Fruit fly (Drosophila melanogaster) whole organism, embryonic: ENCODE results near the gene Not10.
A peak's percentile ranks its signal among the peaks of the same experiment; 100 is the strongest.

Experiments
- C15 ChIP-seq: fragments of 200-800 bp; sonication (Bioruptor generic); IDR thresholded peaks from 3 replicates; pipeline ENCODE4 v1.3.6; 2022; ENCODE audit warnings: missing biosample characterization, missing genetic modification characterization
- CG10565 ChIP-seq: fragments of 200-800 bp; sonication (Bioruptor generic); optimal IDR thresholded peaks from 3 replicates; lab custom pipeline; 2016; ENCODE audit warnings: missing biosample characterization, mild to moderate bottlenecking, missing genetic modification characterization
- CG10654 ChIP-seq: fragments of 200-800 bp; sonication (Bioruptor generic); optimal IDR thresholded peaks from 2 replicates; lab custom pipeline; 2016; ENCODE audit warnings: missing biosample characterization, missing genetic modification characterization
- CG12071 ChIP-seq: fragments of 200-800 bp; sonication (Bioruptor generic); optimal IDR thresholded peaks from 3 replicates; lab custom pipeline; 2018; ENCODE audit warnings: missing biosample characterization, mild to moderate bottlenecking, missing genetic modification characterization
- CG12155 ChIP-seq: fragments of 200-800 bp; sonication (Bioruptor generic); optimal IDR thresholded peaks from 3 replicates; lab custom pipeline; 2016; ENCODE audit warnings: missing biosample characterization, missing genetic modification characterization
- CG13123 ChIP-seq: fragments of 200-800 bp; sonication (Bioruptor generic); optimal IDR thresholded peaks from 2 replicates; lab custom pipeline; 2016; ENCODE audit warnings: missing biosample characterization, missing genetic modification characterization
- CG13894 ChIP-seq: fragments of 200-800 bp; sonication (Bioruptor generic); optimal IDR thresholded peaks from 3 replicates; lab custom pipeline; 2018; ENCODE audit warnings: missing biosample characterization, mild to moderate bottlenecking, missing genetic modification characterization, moderate library complexity
- CG14014 ChIP-seq: fragments of 200-800 bp; sonication (Bioruptor generic); IDR thresholded peaks from 2 replicates; pipeline ENCODE4 v1.3.6; 2022; ENCODE audit warnings: missing biosample characterization, missing genetic modification characterization
- CG14050 ChIP-seq: fragments of 200-800 bp; sonication (Bioruptor generic); IDR thresholded peaks from 3 replicates; pipeline ENCODE4 v1.3.6; 2022; ENCODE audit warnings: missing biosample characterization, missing genetic modification characterization
- CG15696 ChIP-seq: fragments of 200-800 bp; sonication (Bioruptor generic); optimal IDR thresholded peaks from 2 replicates; lab custom pipeline; 2019; ENCODE audit warnings: missing biosample characterization, mild to moderate bottlenecking, missing genetic modification characterization, moderate library complexity
- CG17385 ChIP-seq: fragments of 200-800 bp; sonication (Bioruptor generic); optimal IDR thresholded peaks from 3 replicates; lab custom pipeline; 2018; ENCODE audit warnings: missing biosample characterization, mild to moderate bottlenecking, missing genetic modification characterization
- CG17802 ChIP-seq: fragments of 200-800 bp; sonication (Bioruptor generic); optimal IDR thresholded peaks from 2 replicates; lab custom pipeline; 2018; ENCODE audit warnings: missing biosample characterization, mild to moderate bottlenecking, missing genetic modification characterization, moderate library complexity
- CG17829 ChIP-seq: fragments of 200-800 bp; optimal IDR thresholded peaks from 2 replicates; lab custom pipeline; 2019; ENCODE audit warnings: missing biosample characterization, mild to moderate bottlenecking, missing genetic modification characterization, moderate library complexity
- CG2120 ChIP-seq: fragments of 200-800 bp; sonication (Bioruptor generic); optimal IDR thresholded peaks from 3 replicates; lab custom pipeline; 2016; ENCODE audit warnings: missing biosample characterization, missing genetic modification characterization
- CG2712 ChIP-seq: fragments of 200-800 bp; optimal IDR thresholded peaks from 3 replicates; lab custom pipeline; 2019; ENCODE audit warnings: missing biosample characterization, mild to moderate bottlenecking, missing genetic modification characterization, moderate library complexity
- CG31224 ChIP-seq: fragments of 200-800 bp; sonication (Bioruptor generic); IDR thresholded peaks from 2 replicates; pipeline ENCODE4 v1.3.6; 2022; ENCODE audit warnings: missing biosample characterization, missing genetic modification characterization
- CG34376 ChIP-seq: fragments of 200-800 bp; sonication (Bioruptor generic); optimal IDR thresholded peaks from 2 replicates; lab custom pipeline; 2018; ENCODE audit warnings: missing biosample characterization, mild to moderate bottlenecking, missing genetic modification characterization
- CG6791 ChIP-seq: fragments of 200-800 bp; sonication (Bioruptor generic); IDR thresholded peaks from 3 replicates; pipeline ENCODE4 v1.3.6; 2022; ENCODE audit warnings: missing biosample characterization, missing genetic modification characterization; ENCODE audit not compliant: partially characterized antibody
- CG7357 ChIP-seq: fragments of 200-800 bp; sonication (Bioruptor generic); IDR thresholded peaks from 3 replicates; pipeline ENCODE4 v1.3.6; 2022; ENCODE audit warnings: missing biosample characterization, missing genetic modification characterization
- CG7556 ChIP-seq: fragments of 200-800 bp; sonication (Bioruptor generic); optimal IDR thresholded peaks from 2 replicates; lab custom pipeline; 2017; ENCODE audit warnings: missing biosample characterization, mild to moderate bottlenecking, missing genetic modification characterization
- CG7963 ChIP-seq: fragments of 200-800 bp; sonication (Bioruptor generic); IDR thresholded peaks from 3 replicates; pipeline ENCODE4 v1.3.6; 2022; ENCODE audit warnings: missing biosample characterization, missing genetic modification characterization; ENCODE audit not compliant: partially characterized antibody
- D19A ChIP-seq: fragments of 200-800 bp; optimal IDR thresholded peaks from 3 replicates; lab custom pipeline; 2019; ENCODE audit warnings: missing biosample characterization, mild to moderate bottlenecking, missing genetic modification characterization, moderate library complexity
- Dbx ChIP-seq: fragments of 200-800 bp; sonication (Bioruptor generic); IDR thresholded peaks from 3 replicates; pipeline ENCODE4 v1.3.6; 2022; ENCODE audit warnings: missing biosample characterization, missing genetic modification characterization
- Dref ChIP-seq: fragments of 200-800 bp; sonication (Bioruptor generic); IDR thresholded peaks from 2 replicates; pipeline ENCODE4 v1.3.6; 2022; ENCODE audit warnings: missing biosample characterization, missing genetic modification characterization
- Drgx ChIP-seq: fragments of 200-800 bp; sonication (Bioruptor generic); IDR thresholded peaks from 2 replicates; pipeline ENCODE4 v1.3.6; 2022; ENCODE audit warnings: missing biosample characterization, missing genetic modification characterization
- ERR ChIP-seq: fragments of 200-800 bp; sonication (Bioruptor generic); optimal IDR thresholded peaks from 2 replicates; lab custom pipeline; 2016; ENCODE audit warnings: missing biosample characterization, missing genetic modification characterization
- Fer1 ChIP-seq: fragments of 200-800 bp; sonication (Bioruptor generic); optimal IDR thresholded peaks from 2 replicates; lab custom pipeline; 2017; ENCODE audit warnings: missing biosample characterization, mild to moderate bottlenecking, missing genetic modification characterization
- Gsc ChIP-seq: fragments of 200-800 bp; sonication (Bioruptor generic); IDR thresholded peaks from 2 replicates; pipeline ENCODE4 v1.3.6; 2022; ENCODE audit warnings: missing biosample characterization, missing genetic modification characterization
- Hr51 ChIP-seq, 2 experiments: fragments of 200-800 bp; sonication (Bioruptor generic); optimal IDR thresholded peaks; 2 replicates in 1 of 2; 3 replicates in 1 of 2; lab custom pipeline; 2016 to 2018; ENCODE audit warnings: missing biosample characterization in 2 of 2, missing genetic modification characterization in 2 of 2, mild to moderate bottlenecking in 1 of 2, moderate library complexity in 1 of 2
- MESR4 ChIP-seq: fragments of 200-800 bp; sonication (Bioruptor generic); optimal IDR thresholded peaks from 2 replicates; lab custom pipeline; 2018; ENCODE audit warnings: missing biosample characterization, mild to moderate bottlenecking, missing genetic modification characterization, moderate library complexity
- Max ChIP-seq: fragments of 200-800 bp; sonication (Bioruptor generic); optimal IDR thresholded peaks from 2 replicates; lab custom pipeline; 2016; ENCODE audit warnings: missing biosample characterization, mild to moderate bottlenecking, missing genetic modification characterization
- Nf-YB ChIP-seq: fragments of 200-800 bp; sonication (Bioruptor generic); optimal IDR thresholded peaks from 3 replicates; lab custom pipeline; 2019; ENCODE audit warnings: missing biosample characterization, mild to moderate bottlenecking, missing genetic modification characterization, moderate library complexity
- Usf ChIP-seq: fragments of 200-800 bp; sonication (Bioruptor generic); optimal IDR thresholded peaks from 2 replicates; lab custom pipeline; 2017; ENCODE audit warnings: missing genotype, missing biosample characterization, missing genetic modification characterization
- bab2 ChIP-seq: fragments of 200-800 bp; sonication (Bioruptor generic); optimal IDR thresholded peaks from 2 replicates; lab custom pipeline; 2016; ENCODE audit warnings: missing biosample characterization, missing genetic modification characterization
- croc ChIP-seq: fragments of 200-800 bp; sonication (Bioruptor generic); conservative IDR thresholded peaks from 3 replicates; pipeline ENCODE4 v1.3.6; 2022; ENCODE audit warnings: missing biosample characterization, missing genetic modification characterization
- crp ChIP-seq, 2 experiments: fragments of 200-800 bp; sonication (Bioruptor generic); optimal IDR thresholded peaks; 2 replicates in 1 of 2; 3 replicates in 1 of 2; lab custom pipeline; 2017; ENCODE audit warnings: missing biosample characterization in 2 of 2, missing genetic modification characterization in 2 of 2, mild to moderate bottlenecking in 1 of 2, moderate library complexity in 1 of 2
- disco-r ChIP-seq: fragments of 200-800 bp; sonication (Bioruptor generic); optimal IDR thresholded peaks from 2 replicates; lab custom pipeline; 2016; ENCODE audit warnings: missing biosample characterization, missing genetic modification characterization
- dysf ChIP-seq: fragments of 200-800 bp; sonication (Bioruptor generic); IDR thresholded peaks from 3 replicates; pipeline ENCODE4 v1.3.6; 2022; ENCODE audit warnings: missing biosample characterization, missing genetic modification characterization
- fd3F ChIP-seq: fragments of 200-800 bp; sonication (Bioruptor generic); optimal IDR thresholded peaks from 2 replicates; lab custom pipeline; 2018; ENCODE audit warnings: missing biosample characterization, mild to moderate bottlenecking, missing genetic modification characterization, moderate library complexity
- fd96Cb ChIP-seq: fragments of 200-800 bp; sonication (Bioruptor generic); optimal IDR thresholded peaks from 2 replicates; lab custom pipeline; 2018; ENCODE audit warnings: missing biosample characterization, mild to moderate bottlenecking, missing genetic modification characterization, moderate library complexity
- ftz-f1 ChIP-seq: fragments of 200-800 bp; sonication (Bioruptor generic); optimal IDR thresholded peaks from 2 replicates; lab custom pipeline; 2016; ENCODE audit warnings: missing biosample characterization, missing genetic modification characterization
- gcm ChIP-seq: fragments of 200-800 bp; sonication (Bioruptor generic); optimal IDR thresholded peaks from 2 replicates; lab custom pipeline; 2019; ENCODE audit warnings: missing biosample characterization, mild to moderate bottlenecking, missing genetic modification characterization, moderate library complexity
- knrl ChIP-seq: fragments of 200-800 bp; sonication (Bioruptor generic); IDR thresholded peaks from 3 replicates; pipeline ENCODE4 v1.3.6; 2022; ENCODE audit warnings: missing biosample characterization, missing genetic modification characterization; ENCODE audit not compliant: partially characterized antibody
- lmd ChIP-seq: fragments of 200-800 bp; sonication (Bioruptor generic); IDR thresholded peaks from 2 replicates; pipeline ENCODE4 v1.3.6; 2022; ENCODE audit warnings: missing biosample characterization, missing genetic modification characterization
- pho ChIP-seq: fragments of 200-800 bp; sonication (Bioruptor generic); optimal IDR thresholded peaks from 2 replicates; lab custom pipeline; 2016; ENCODE audit warnings: missing biosample characterization, missing genetic modification characterization
- ranshi ChIP-seq: fragments of 200-800 bp; sonication (Bioruptor generic); IDR thresholded peaks from 2 replicates; pipeline ENCODE4 v1.3.6; 2022; ENCODE audit warnings: missing biosample characterization, missing genetic modification characterization
- sna ChIP-seq: fragments of 200-800 bp; sonication (Bioruptor generic); IDR thresholded peaks from 2 replicates; pipeline ENCODE4 v1.3.6; 2022; ENCODE audit warnings: missing biosample characterization, missing genetic modification characterization; ENCODE audit not compliant: partially characterized antibody
- sr ChIP-seq: fragments of 200-800 bp; sonication (Bioruptor generic); IDR thresholded peaks from 3 replicates; pipeline ENCODE4 v1.3.6; 2022; ENCODE audit warnings: missing biosample characterization, missing genetic modification characterization
- tap ChIP-seq: fragments of 200-800 bp; optimal IDR thresholded peaks from 3 replicates; lab custom pipeline; 2019; ENCODE audit warnings: missing biosample characterization, mild to moderate bottlenecking, missing genetic modification characterization, moderate library complexity
- z ChIP-seq: fragments of 200-800 bp; sonication (Bioruptor generic); IDR thresholded peaks from 3 replicates; pipeline ENCODE4 v1.3.6; 2022; ENCODE audit warnings: missing biosample characterization, missing genetic modification characterization
- zen ChIP-seq: fragments of 200-800 bp; sonication (Bioruptor generic); optimal IDR thresholded peaks from 3 replicates; lab custom pipeline; 2018; ENCODE audit warnings: missing biosample characterization, mild to moderate bottlenecking, missing genetic modification characterization, moderate library complexity

Not10 gene

dm6 chr3R:12630369-12630768, at the start of gene Not10 (continued):
- TF ChIP-seq CG10565 (GFP tag; lab: Kevin White, UChicago) = no peak
- no peak for TF ChIP-seq ftz-f1
- TF ChIP-seq ranshi (GFP tag; lab: Robert Waterston, UW) = no peak
- TF ChIP-seq sr (GFP tag; lab: Robert Waterston, UW) = no peak
- peak; percentile 62 for TF ChIP-seq CG2712 (tag; lab: Kevin White, UChicago)
- TF ChIP-seq CG7556 (GFP tag; lab: Kevin White, UChicago) = no peak
- no peak for TF ChIP-seq fd96Cb (tag; lab: Kevin White, UChicago)
- no peak for TF ChIP-seq tap (tag; lab: Kevin White, UChicago)
- no peak for TF ChIP-seq CG13894 (tag; lab: Kevin White, UChicago)
- TF ChIP-seq CG17829 (tag; lab: Kevin White, UChicago) = peak; percentile 62
- no peak for TF ChIP-seq Hr51 (GFP tag; optimal IDR thresholded peaks at IDR 0.05; lab: Kevin White, UChicago)
- TF ChIP-seq dysf = no peak
- peak; percentile 23 for TF ChIP-seq zen
- no peak for TF ChIP-seq CG31224 (GFP tag; lab: Robert Waterston, UW)
- TF ChIP-seq sna (GFP tag; lab: Robert Waterston, UW) = peak; percentile 76; the same call in 1 of the 2 replicates
- peak; percentile 60 for TF ChIP-seq CG15696
- TF ChIP-seq CG12071 (GFP tag; lab: Kevin White, UChicago) = no peak
- TF ChIP-seq CG2120 = peak; percentile 25
- no peak for TF ChIP-seq CG7357 (GFP tag; lab: Robert Waterston, UW)
- TF ChIP-seq CG34376 (GFP tag; lab: Kevin White, UChicago) = no peak
- TF ChIP-seq CG7963 (GFP tag; lab: Robert Waterston, UW) = no peak
- no peak for TF ChIP-seq Nf-YB
- no peak for TF ChIP-seq MESR4 (GFP tag; lab: Kevin White, UChicago)
- TF ChIP-seq C15 (GFP tag; lab: Robert Waterston, UW) = no peak
- peak in 1 of 2 experiments; percentile 8 for TF ChIP-seq crp (GFP tag; optimal IDR thresholded peaks at IDR 0.05; lab: Kevin White, UChicago)
- TF ChIP-seq CG13123 = no peak
- no peak for TF ChIP-seq croc
- no peak for TF ChIP-seq CG17802 (tag; lab: Kevin White, UChicago)
- TF ChIP-seq CG14014 (GFP tag; lab: Robert Waterston, UW) = 0 out of 2 replicates have a peak, but pooled peaks have one; percentile 9
- peak; percentile 0 for TF ChIP-seq gcm (GFP tag; lab: Kevin White, UChicago)
- no peak for TF ChIP-seq bab2 (GFP tag; lab: Kevin White, UChicago)
- no peak for TF ChIP-seq CG17385 (GFP tag; lab: Kevin White, UChicago)
- TF ChIP-seq pho = no peak
- TF ChIP-seq fd3F (GFP tag; lab: Kevin White, UChicago) = peak; percentile 32
- TF ChIP-seq lmd = no peak; the same call in 1 of the 2 replicates
- TF ChIP-seq Usf (GFP tag; lab: Kevin White, UChicago) = no peak
- no peak for TF ChIP-seq Fer1 (GFP tag; lab: Kevin White, UChicago)
- TF ChIP-seq CG6791 = no peak
- TF ChIP-seq Gsc (GFP tag; lab: Robert Waterston, UW) = no peak
- TF ChIP-seq knrl = peak; percentile 75
- no peak for TF ChIP-seq D19A
- no peak for TF ChIP-seq z (GFP tag; lab: Robert Waterston, UW)
- no peak for TF ChIP-seq disco-r (GFP tag; lab: Kevin White, UChicago)
- TF ChIP-seq Dref (GFP tag; lab: Robert Waterston, UW) = 0 out of 2 replicates have a peak, but pooled peaks have one; percentile 31
- peak; percentile 38 for TF ChIP-seq CG12155
- no peak for TF ChIP-seq ERR
- TF ChIP-seq Max (GFP tag; lab: Kevin White, UChicago) = no peak
- no peak for TF ChIP-seq CG14050 (GFP tag; lab: Robert Waterston, UW)
- peak; percentile 40; the same call in 1 of the 3 replicates for TF ChIP-seq Dbx (GFP tag; lab: Robert Waterston, UW)
- no peak for TF ChIP-seq Drgx (GFP tag; lab: Robert Waterston, UW)
- peak; percentile 10 for TF ChIP-seq CG10654 (GFP tag; lab: Kevin White, UChicago)
